Fruit fly (Drosophila melanogaster) whole organism, embryonic: ENCODE data around the gene Pdhb.

Experiments
- CG11085 ChIP-seq: fragments of 200-800 bp; sonication (Bioruptor generic); IDR thresholded peaks from 2 replicates; pipeline ENCODE4 v1.3.6; 2022; ENCODE audit warnings: missing biosample characterization, missing genetic modification characterization
- CG12155 ChIP-seq: fragments of 200-800 bp; sonication (Bioruptor generic); optimal IDR thresholded peaks from 3 replicates; lab custom pipeline; 2016; ENCODE audit warnings: missing biosample characterization, missing genetic modification characterization
- CG12236 ChIP-seq: fragments of 200-800 bp; sonication (Bioruptor generic); optimal IDR thresholded peaks from 2 replicates; lab custom pipeline; 2016; ENCODE audit warnings: missing biosample characterization, missing genetic modification characterization
- CG12299 ChIP-seq: fragments of 200-800 bp; sonication (Bioruptor generic); optimal IDR thresholded peaks from 2 replicates; lab custom pipeline; 2018; ENCODE audit warnings: missing biosample characterization, mild to moderate bottlenecking, missing genetic modification characterization
- CG12659 ChIP-seq: fragments of 200-800 bp; sonication (Bioruptor generic); optimal IDR thresholded peaks from 3 replicates; lab custom pipeline; 2017; ENCODE audit warnings: mild to moderate bottlenecking, missing biosample characterization, missing genetic modification reagents, missing genetic modification characterization
- CG13424 ChIP-seq: fragments of 200-800 bp; sonication (Bioruptor generic); optimal IDR thresholded peaks from 2 replicates; lab custom pipeline; 2019; ENCODE audit warnings: missing biosample characterization, mild to moderate bottlenecking, missing genetic modification characterization, moderate library complexity
- CG14441 ChIP-seq: fragments of 200-800 bp; sonication (Bioruptor generic); IDR thresholded peaks from 2 replicates; pipeline ENCODE4 v1.3.6; 2022; ENCODE audit warnings: missing biosample characterization, missing genetic modification characterization
- CG15601 ChIP-seq: fragments of 200-800 bp; sonication (Bioruptor generic); optimal IDR thresholded peaks from 3 replicates; lab custom pipeline; 2019; ENCODE audit warnings: missing biosample characterization, mild to moderate bottlenecking, missing genetic modification characterization, moderate library complexity
- CG15696 ChIP-seq: fragments of 200-800 bp; sonication (Bioruptor generic); optimal IDR thresholded peaks from 2 replicates; lab custom pipeline; 2019; ENCODE audit warnings: missing biosample characterization, mild to moderate bottlenecking, missing genetic modification characterization, moderate library complexity
- CG16863 ChIP-seq: fragments of 200-800 bp; sonication (Bioruptor generic); optimal IDR thresholded peaks from 3 replicates; lab custom pipeline; 2016; ENCODE audit warnings: missing biosample characterization, missing genetic modification characterization
- CG17359 ChIP-seq: fragments of 200-800 bp; sonication (Bioruptor generic); optimal IDR thresholded peaks from 3 replicates; lab custom pipeline; 2018; ENCODE audit warnings: missing biosample characterization, mild to moderate bottlenecking, missing genetic modification characterization, moderate library complexity
- CG2116 ChIP-seq: fragments of 200-800 bp; sonication (Bioruptor generic); optimal IDR thresholded peaks from 3 replicates; lab custom pipeline; 2018; ENCODE audit warnings: missing biosample characterization, mild to moderate bottlenecking, missing genetic modification characterization
- CG32772 ChIP-seq: fragments of 200-800 bp; sonication (Bioruptor generic); IDR thresholded peaks from 2 replicates; pipeline ENCODE4 v1.3.6; 2022; ENCODE audit warnings: missing biosample characterization, missing genetic modification characterization
- CG33213 ChIP-seq: fragments of 200-800 bp; sonication (Bioruptor generic); optimal IDR thresholded peaks from 3 replicates; lab custom pipeline; 2016; ENCODE audit warnings: missing biosample characterization, missing genetic modification characterization
- CG3726 ChIP-seq: fragments of 200-800 bp; sonication (Bioruptor generic); IDR thresholded peaks from 3 replicates; pipeline ENCODE4, ENCODE4 v1.3.6; 2022; ENCODE audit warnings: missing biosample characterization, missing genetic modification characterization
- CG3838 ChIP-seq: fragments of 200-800 bp; sonication (Bioruptor generic); optimal IDR thresholded peaks from 3 replicates; lab custom pipeline; 2016; ENCODE audit warnings: missing biosample characterization, missing genetic modification characterization
- CG42726 ChIP-seq: fragments of 200-800 bp; sonication (Bioruptor generic); IDR thresholded peaks from 2 replicates; pipeline ENCODE4 v1.3.6; 2022; ENCODE audit warnings: missing biosample characterization, missing genetic modification characterization; ENCODE audit not compliant: partially characterized antibody
- CG4617 ChIP-seq: fragments of 200-800 bp; sonication (Bioruptor generic); optimal IDR thresholded peaks from 3 replicates; lab custom pipeline; 2016; ENCODE audit warnings: missing biosample characterization, missing genetic modification characterization, borderline replicate concordance
- CG4707 ChIP-seq: fragments of 200-800 bp; sonication (Bioruptor generic); optimal IDR thresholded peaks from 2 replicates; lab custom pipeline; 2018; ENCODE audit warnings: missing biosample characterization, mild to moderate bottlenecking, missing genetic modification characterization, moderate library complexity
- CG5953 ChIP-seq: fragments of 200-800 bp; sonication (Bioruptor generic); IDR thresholded peaks from 2 replicates; pipeline ENCODE4 v1.3.6; 2022; ENCODE audit warnings: missing biosample characterization, missing genetic modification characterization
- CG7745 ChIP-seq: fragments of 200-800 bp; sonication (Bioruptor generic); optimal IDR thresholded peaks from 2 replicates; lab custom pipeline; 2018; ENCODE audit warnings: missing biosample characterization, mild to moderate bottlenecking, missing genetic modification characterization, moderate library complexity
- CG8089 ChIP-seq: fragments of 200-800 bp; sonication (Bioruptor generic); optimal IDR thresholded peaks from 3 replicates; lab custom pipeline; 2016; ENCODE audit warnings: missing biosample characterization, missing genetic modification characterization
- CG8359 ChIP-seq: fragments of 200-800 bp; sonication (Bioruptor generic); optimal IDR thresholded peaks from 2 replicates; lab custom pipeline; 2017; ENCODE audit warnings: missing biosample characterization, mild to moderate bottlenecking, missing genetic modification characterization, borderline replicate concordance
- CoRest ChIP-seq: fragments of 200-800 bp; sonication (Bioruptor generic); optimal IDR thresholded peaks from 3 replicates; lab custom pipeline; 2018; ENCODE audit warnings: missing biosample characterization, mild to moderate bottlenecking, missing genetic modification characterization, moderate library complexity
- D19A ChIP-seq: fragments of 200-800 bp; optimal IDR thresholded peaks from 3 replicates; lab custom pipeline; 2019; ENCODE audit warnings: missing biosample characterization, mild to moderate bottlenecking, missing genetic modification characterization, moderate library complexity
- HHEX ChIP-seq: fragments of 200-800 bp; sonication (Bioruptor generic); optimal IDR thresholded peaks from 3 replicates; lab custom pipeline; 2017; ENCODE audit warnings: missing biosample characterization, mild to moderate bottlenecking, missing genetic modification characterization, missing genetic modification reagents
- Hey ChIP-seq: fragments of 200-800 bp; sonication (Bioruptor generic); optimal IDR thresholded peaks from 3 replicates; lab custom pipeline; 2018; ENCODE audit warnings: missing biosample characterization, mild to moderate bottlenecking, missing genetic modification characterization
- Jarid2 ChIP-seq: fragments of 200-800 bp; sonication (Bioruptor generic); optimal IDR thresholded peaks from 3 replicates; lab custom pipeline; 2017; ENCODE audit warnings: mild to moderate bottlenecking, missing biosample characterization, missing genetic modification reagents, missing genetic modification characterization
- Lhr ChIP-seq: fragments of 200-800 bp; sonication (Bioruptor generic); optimal IDR thresholded peaks from 3 replicates; lab custom pipeline; 2017; ENCODE audit warnings: mild to moderate bottlenecking, missing biosample characterization, missing genetic modification reagents, missing genetic modification characterization
- Med ChIP-seq: fragments of 200-800 bp; sonication (Bioruptor generic); peaks from one replicate; lab custom pipeline; 2016; ENCODE audit warnings: missing biosample characterization, missing genetic modification characterization, mild to moderate bottlenecking, inconsistent platforms, moderate library complexity
- Mes4 ChIP-seq: fragments of 200-800 bp; sonication (Bioruptor generic); optimal IDR thresholded peaks from 2 replicates; lab custom pipeline; 2016; ENCODE audit warnings: missing biosample characterization, missing genetic modification characterization
- NFAT ChIP-seq: fragments of 200-800 bp; sonication (Bioruptor generic); IDR thresholded peaks from 2 replicates; pipeline ENCODE4 v1.3.6; 2022; ENCODE audit warnings: missing biosample characterization, missing genetic modification characterization
- Optix ChIP-seq: fragments of 200-800 bp; sonication (Bioruptor generic); IDR thresholded peaks from 3 replicates; pipeline ENCODE4 v1.3.6; 2022; ENCODE audit warnings: missing biosample characterization, missing genetic modification characterization
- Rx ChIP-seq: fragments of 200-800 bp; sonication (Bioruptor generic); IDR thresholded peaks from 2 replicates; pipeline ENCODE4 v1.3.6; 2022; ENCODE audit warnings: missing biosample characterization, missing genetic modification characterization
- TFAM ChIP-seq: fragments of 200-800 bp; sonication (Bioruptor generic); optimal IDR thresholded peaks from 2 replicates; lab custom pipeline; 2017; ENCODE audit warnings: missing biosample characterization, missing genetic modification characterization, inconsistent platforms
- disco-r ChIP-seq: fragments of 200-800 bp; sonication (Bioruptor generic); optimal IDR thresholded peaks from 2 replicates; lab custom pipeline; 2016; ENCODE audit warnings: missing biosample characterization, missing genetic modification characterization
- eve ChIP-seq, 2 experiments: fragments of >200 bp; optimal IDR thresholded peaks; 2 replicates each; lab custom pipeline; 2017; ENCODE audit warnings: missing biosample characterization in 2 of 2, missing genetic modification characterization in 2 of 2
- ewg ChIP-seq: fragments of 200-800 bp; sonication (Bioruptor generic); optimal IDR thresholded peaks from 3 replicates; lab custom pipeline; 2017; ENCODE audit warnings: mild to moderate bottlenecking, missing biosample characterization, missing genetic modification reagents, missing genetic modification characterization
- gro ChIP-seq: fragments of 200-800 bp; sonication (Bioruptor generic); optimal IDR thresholded peaks from 2 replicates; lab custom pipeline; 2016; ENCODE audit warnings: missing biosample characterization, missing genetic modification characterization
- lab ChIP-seq: fragments of 200-800 bp; sonication (Bioruptor generic); optimal IDR thresholded peaks from 3 replicates; lab custom pipeline; 2017; ENCODE audit warnings: missing biosample characterization, missing genetic modification characterization, mild to moderate bottlenecking, moderate library complexity, missing genetic modification reagents
- lilli ChIP-seq: fragments of 200-800 bp; sonication (Bioruptor generic); optimal IDR thresholded peaks from 3 replicates; lab custom pipeline; 2016; ENCODE audit warnings: missing biosample characterization, missing genetic modification characterization
- mirr ChIP-seq: fragments of 200-800 bp; sonication (Bioruptor generic); optimal IDR thresholded peaks from 3 replicates; lab custom pipeline; 2018; ENCODE audit warnings: missing biosample characterization, mild to moderate bottlenecking, missing genetic modification characterization
- nau ChIP-seq: fragments of 200-800 bp; sonication (Bioruptor generic); optimal IDR thresholded peaks from 3 replicates; lab custom pipeline; 2017; ENCODE audit warnings: missing biosample characterization, mild to moderate bottlenecking, missing genetic modification characterization, missing genetic modification reagents
- pita ChIP-seq: fragments of 200-800 bp; sonication (Bioruptor generic); optimal IDR thresholded peaks from 2 replicates; lab custom pipeline; 2017; ENCODE audit warnings: missing biosample characterization, mild to moderate bottlenecking, missing genetic modification characterization
- psq ChIP-seq: fragments of 200-800 bp; sonication (Bioruptor generic); optimal IDR thresholded peaks from 2 replicates; lab custom pipeline; 2017; ENCODE audit warnings: missing biosample characterization, missing genetic modification characterization
- sd ChIP-seq: fragments of 200-800 bp; sonication (Bioruptor generic); optimal IDR thresholded peaks from 3 replicates; lab custom pipeline; 2018; ENCODE audit warnings: missing biosample characterization, mild to moderate bottlenecking, missing genetic modification characterization, moderate library complexity
- sna ChIP-seq: fragments of 200-800 bp; sonication (Bioruptor generic); IDR thresholded peaks from 2 replicates; pipeline ENCODE4 v1.3.6; 2022; ENCODE audit warnings: missing biosample characterization, missing genetic modification characterization; ENCODE audit not compliant: partially characterized antibody
- wor ChIP-seq: fragments of 200-800 bp; sonication (Bioruptor generic); IDR thresholded peaks from 2 replicates; pipeline ENCODE4 v1.3.6; 2022; ENCODE audit warnings: missing biosample characterization, missing genetic modification characterization
- zen2 ChIP-seq: fragments of 200-800 bp; sonication (Bioruptor generic); IDR thresholded peaks from 3 replicates; pipeline ENCODE4 v1.3.6; 2022; ENCODE audit warnings: missing biosample characterization, missing genetic modification characterization; ENCODE audit not compliant: partially characterized antibody

Pdhb gene

DNA sequence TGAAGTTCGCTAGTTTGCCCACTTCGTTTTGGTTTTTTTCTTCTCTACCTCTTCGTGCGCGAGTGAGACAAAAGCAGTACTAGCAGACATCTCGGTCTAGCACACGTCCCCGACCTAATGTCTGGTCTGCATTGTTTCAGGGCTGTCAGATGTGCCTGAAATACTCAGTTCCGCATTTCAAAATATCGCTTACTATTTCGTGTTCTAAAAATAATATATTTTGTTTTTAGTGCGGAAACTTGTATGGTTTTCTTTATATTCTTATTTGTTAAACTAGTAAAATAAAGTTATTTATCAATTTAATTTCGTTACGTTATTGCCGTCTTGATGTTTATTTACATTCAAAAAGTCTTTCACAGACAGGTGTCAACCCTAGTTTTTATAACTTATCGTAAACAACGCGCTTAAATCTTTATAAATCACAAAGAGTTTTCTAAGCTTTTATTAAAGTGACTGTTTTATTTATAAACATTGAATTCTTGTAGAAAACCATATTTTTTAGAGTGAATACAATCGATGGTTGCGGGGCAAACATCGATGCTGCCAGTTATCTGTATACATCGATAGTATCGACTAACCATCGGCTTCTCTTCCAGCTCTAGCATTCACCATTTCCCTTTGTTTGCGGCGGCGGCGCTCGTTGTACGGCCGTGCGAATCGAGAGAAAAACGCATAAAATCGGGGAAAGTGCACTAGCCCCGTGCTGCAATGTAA is 49.5 kb upstream of the Pdhb start (continued):
- TF ChIP-seq CG12236 (no peak), CG4707 (GFP tag; lab: Kevin White, UChicago) (no peak), mirr (GFP tag; lab: Kevin White, UChicago) (peak; percentile 47), psq (peak; percentile 3), CG33213 (GFP tag; lab: Kevin White, UChicago) (peak; percentile 35), CG3838 (peak; percentile 24), disco-r (peak; percentile 24), CG13424 (tag; lab: Kevin White, UChicago) (peak; percentile 85), CG32772 (no peak), lilli (GFP tag; lab: Kevin White, UChicago) (peak; percentile 72), lab (peak; percentile 80), TFAM (GFP tag; lab: Kevin White, UChicago) (no peak), CG8359 (GFP tag; lab: Kevin White, UChicago) (peak; percentile 4), wor (GFP tag; lab: Robert Waterston, UW) (no peak), Lhr (GFP tag; lab: Kevin White, UChicago) (peak; percentile 8), CG3726 (GFP tag; lab: Robert Waterston, UW) (no peak), gro (GFP tag; lab: Kevin White, UChicago) (peak; percentile 63), Optix (GFP tag; lab: Robert Waterston, UW) (no peak), CG12659 (GFP tag; lab: Kevin White, UChicago) (peak; percentile 74), CG42726 (GFP tag; lab: Robert Waterston, UW) (no peak), CG14441 (no peak), NFAT (GFP tag; lab: Robert Waterston, UW) (no peak), CG12299 (tag; lab: Kevin White, UChicago) (peak; percentile 66), HHEX (GFP tag; lab: Kevin White, UChicago) (peak; percentile 57), ewg (GFP tag; lab: Kevin White, UChicago) (peak; percentile 12), CG7745 (tag; lab: Kevin White, UChicago) (no peak), CG8089 (GFP tag; lab: Kevin White, UChicago) (no peak), Jarid2 (GFP tag; lab: Kevin White, UChicago) (no peak), sna (GFP tag; lab: Robert Waterston, UW) (no peak), CG15601 (tag; lab: Kevin White, UChicago) (peak; percentile 61), CG17359 (tag; lab: Kevin White, UChicago) (peak; percentile 75), zen2 (GFP tag; lab: Robert Waterston, UW) (no peak), CG15696 (tag; lab: Kevin White, UChicago) (peak; percentile 77), CG5953 (GFP tag; lab: Robert Waterston, UW) (no peak), Mes4 (GFP tag; lab: Kevin White, UChicago) (peak; percentile 5), CG12155 (peak; percentile 59), pita (GFP tag; lab: Kevin White, UChicago) (no peak), CG16863 (peak; percentile 56), sd (tag; lab: Kevin White, UChicago) (no peak), CG2116 (GFP tag; lab: Kevin White, UChicago) (peak; percentile 78), CG4617 (GFP tag; lab: Kevin White, UChicago) (peak; percentile 77), Hey (tag; lab: Kevin White, UChicago) (no peak), D19A (tag; lab: Kevin White, UChicago) (peak; percentile 64), CoRest (tag; lab: Kevin White, UChicago) (peak; percentile 88), Med (GFP tag; lab: Kevin White, UChicago) (peak; percentile 89), CG11085 (GFP tag; lab: Robert Waterston, UW) (no peak), eve (GFP tag; optimal IDR thresholded peaks at IDR 0.05; lab: Kevin White, UChicago) (no peak), Rx (GFP tag; lab: Robert Waterston, UW) (no peak), nau (no peak)
